Fruit fly (Drosophila melanogaster) whole organism, embryonic: ENCODE data around the gene Kap3.

Experiments
- Abd-B ChIP-seq: fragments of 200-800 bp; sonication (Bioruptor generic); optimal IDR thresholded peaks from 2 replicates; lab custom pipeline; 2018; ENCODE audit warnings: missing biosample characterization, mild to moderate bottlenecking, missing genetic modification characterization, moderate library complexity
- Atf-2 ChIP-seq: fragments of 200-800 bp; sonication (Bioruptor generic); optimal IDR thresholded peaks from 2 replicates; lab custom pipeline; 2016; ENCODE audit warnings: missing biosample characterization, missing genetic modification characterization
- CG10267 ChIP-seq: fragments of 200-800 bp; sonication (Bioruptor generic); optimal IDR thresholded peaks from 2 replicates; lab custom pipeline; 2018; ENCODE audit warnings: missing biosample characterization, mild to moderate bottlenecking, missing genetic modification characterization, moderate library complexity
- CG11695 ChIP-seq: fragments of 200-800 bp; sonication (Bioruptor generic); IDR thresholded peaks from 3 replicates; pipeline ENCODE4 v1.3.6; 2022; ENCODE audit warnings: missing biosample characterization, missing genetic modification characterization
- CG11696 ChIP-seq: fragments of 200-800 bp; sonication (Bioruptor generic); IDR thresholded peaks from 2 replicates; pipeline ENCODE4 v1.3.6; 2022; ENCODE audit warnings: missing biosample characterization, missing genetic modification characterization
- CG12155 ChIP-seq: fragments of 200-800 bp; sonication (Bioruptor generic); optimal IDR thresholded peaks from 3 replicates; lab custom pipeline; 2016; ENCODE audit warnings: missing biosample characterization, missing genetic modification characterization
- CG12391 ChIP-seq: fragments of 200-800 bp; sonication (Bioruptor generic); optimal IDR thresholded peaks from 3 replicates; lab custom pipeline; 2018; ENCODE audit warnings: missing biosample characterization, mild to moderate bottlenecking, missing genetic modification characterization, moderate library complexity
- CG12744 ChIP-seq: fragments of 200-800 bp; sonication (Bioruptor generic); optimal IDR thresholded peaks from 2 replicates; lab custom pipeline; 2016; ENCODE audit warnings: missing biosample characterization, missing genetic modification characterization
- CG13123 ChIP-seq: fragments of 200-800 bp; sonication (Bioruptor generic); optimal IDR thresholded peaks from 2 replicates; lab custom pipeline; 2016; ENCODE audit warnings: missing biosample characterization, missing genetic modification characterization
- CG13296 ChIP-seq: fragments of 200-800 bp; sonication (Bioruptor generic); optimal IDR thresholded peaks from 3 replicates; lab custom pipeline; 2018; ENCODE audit warnings: missing biosample characterization, mild to moderate bottlenecking, missing genetic modification characterization
- CG15073 ChIP-seq: fragments of 200-800 bp; sonication (Bioruptor generic); optimal IDR thresholded peaks from 2 replicates; lab custom pipeline; 2016; ENCODE audit warnings: missing biosample characterization, missing genetic modification characterization
- CG1529 ChIP-seq: fragments of 200-800 bp; sonication (Bioruptor generic); optimal IDR thresholded peaks from 3 replicates; lab custom pipeline; 2018; ENCODE audit warnings: missing biosample characterization, missing genetic modification characterization
- CG15479 ChIP-seq: fragments of 200-800 bp; sonication (Bioruptor generic); optimal IDR thresholded peaks from 3 replicates; lab custom pipeline; 2019; ENCODE audit warnings: missing biosample characterization, mild to moderate bottlenecking, missing genetic modification characterization, moderate library complexity
- CG16815 ChIP-seq: fragments of 200-800 bp; sonication (Bioruptor generic); optimal IDR thresholded peaks from 3 replicates; lab custom pipeline; 2017; ENCODE audit warnings: missing biosample characterization, mild to moderate bottlenecking, missing genetic modification characterization
- CG17361 ChIP-seq: fragments of 200-800 bp; sonication (Bioruptor generic); IDR thresholded peaks from 3 replicates; pipeline ENCODE4 v1.3.6; 2022; ENCODE audit warnings: missing biosample characterization, missing genetic modification characterization
- CG1792 ChIP-seq: fragments of 200-800 bp; sonication (Bioruptor generic); optimal IDR thresholded peaks from 2 replicates; lab custom pipeline; 2016; ENCODE audit warnings: missing biosample characterization, missing genetic modification characterization
- CG2120 ChIP-seq: fragments of 200-800 bp; sonication (Bioruptor generic); optimal IDR thresholded peaks from 3 replicates; lab custom pipeline; 2016; ENCODE audit warnings: missing biosample characterization, missing genetic modification characterization
- CG2875 ChIP-seq: fragments of 200-800 bp; sonication (Bioruptor generic); optimal IDR thresholded peaks from 2 replicates; lab custom pipeline; 2017; ENCODE audit warnings: missing biosample characterization, mild to moderate bottlenecking, missing genetic modification characterization, missing genetic modification reagents
- CG31224 ChIP-seq: fragments of 200-800 bp; sonication (Bioruptor generic); IDR thresholded peaks from 2 replicates; pipeline ENCODE4 v1.3.6; 2022; ENCODE audit warnings: missing biosample characterization, missing genetic modification characterization
- CG31388 ChIP-seq: fragments of 200-800 bp; sonication (Bioruptor generic); optimal IDR thresholded peaks from 2 replicates; lab custom pipeline; 2016; ENCODE audit warnings: missing biosample characterization, missing genetic modification characterization
- CG33557 ChIP-seq: fragments of 200-800 bp; sonication (Bioruptor generic); optimal IDR thresholded peaks from 2 replicates; lab custom pipeline; 2019; ENCODE audit warnings: missing biosample characterization, mild to moderate bottlenecking, missing genetic modification characterization, moderate library complexity
- CG3995 ChIP-seq: fragments of 200-800 bp; sonication (Bioruptor generic); optimal IDR thresholded peaks from 3 replicates; lab custom pipeline; 2016; ENCODE audit warnings: missing biosample characterization, missing genetic modification characterization
- CG4328 ChIP-seq: fragments of 200-800 bp; sonication (Bioruptor generic); optimal IDR thresholded peaks from 3 replicates; lab custom pipeline; 2017; ENCODE audit warnings: missing biosample characterization, missing genetic modification reagents, missing genetic modification characterization
- CG6689 ChIP-seq: fragments of 200-800 bp; sonication (Bioruptor generic); IDR thresholded peaks from 2 replicates; pipeline ENCODE4 v1.3.6; 2022; ENCODE audit warnings: missing biosample characterization, missing genetic modification characterization
- CG7271 ChIP-seq: fragments of 200-800 bp; sonication (Bioruptor generic); optimal IDR thresholded peaks from 2 replicates; lab custom pipeline; 2018; ENCODE audit warnings: missing biosample characterization, mild to moderate bottlenecking, missing genetic modification characterization, moderate library complexity
- CG7786 ChIP-seq: fragments of 200-800 bp; sonication (Bioruptor generic); optimal IDR thresholded peaks from 2 replicates; lab custom pipeline; 2016; ENCODE audit warnings: missing biosample characterization, missing genetic modification characterization
- CkIIα-i1 ChIP-seq: fragments of 200-800 bp; sonication (Bioruptor generic); IDR thresholded peaks from 2 replicates; pipeline ENCODE4 v1.3.6; 2022; ENCODE audit warnings: missing biosample characterization, missing genetic modification characterization
- D19B ChIP-seq: fragments of 200-800 bp; sonication (Bioruptor generic); optimal IDR thresholded peaks from 2 replicates; lab custom pipeline; 2017; ENCODE audit warnings: missing biosample characterization, mild to moderate bottlenecking, missing genetic modification characterization
- Hand ChIP-seq: fragments of 200-800 bp; sonication (Bioruptor generic); optimal IDR thresholded peaks from 2 replicates; lab custom pipeline; 2017; ENCODE audit warnings: mild to moderate bottlenecking, missing biosample characterization, missing genetic modification reagents, missing genetic modification characterization
- HmgZ ChIP-seq: fragments of 200-800 bp; sonication (Bioruptor generic); optimal IDR thresholded peaks from 2 replicates; lab custom pipeline; 2018; ENCODE audit warnings: missing biosample characterization, mild to moderate bottlenecking, missing genetic modification characterization
- Jarid2 ChIP-seq: fragments of 200-800 bp; sonication (Bioruptor generic); optimal IDR thresholded peaks from 3 replicates; lab custom pipeline; 2017; ENCODE audit warnings: mild to moderate bottlenecking, missing biosample characterization, missing genetic modification reagents, missing genetic modification characterization
- Meics ChIP-seq: fragments of 200-800 bp; sonication (Bioruptor generic); optimal IDR thresholded peaks from 2 replicates; lab custom pipeline; 2017; ENCODE audit warnings: missing biosample characterization, mild to moderate bottlenecking, missing genetic modification characterization
- Nf-YB ChIP-seq: fragments of 200-800 bp; sonication (Bioruptor generic); optimal IDR thresholded peaks from 3 replicates; lab custom pipeline; 2019; ENCODE audit warnings: missing biosample characterization, mild to moderate bottlenecking, missing genetic modification characterization, moderate library complexity
- Nf-YC ChIP-seq: fragments of 200-800 bp; optimal IDR thresholded peaks from 3 replicates; lab custom pipeline; 2019; ENCODE audit warnings: missing biosample characterization, mild to moderate bottlenecking, missing genetic modification characterization, moderate library complexity
- Rfx ChIP-seq: fragments of 200-800 bp; sonication (Bioruptor generic); IDR thresholded peaks from 2 replicates; pipeline ENCODE4 v1.3.6; 2022; ENCODE audit warnings: missing biosample characterization, missing genetic modification characterization
- dati ChIP-seq: fragments of 200-800 bp; sonication (Bioruptor generic); IDR thresholded peaks from 2 replicates; pipeline ENCODE4 v1.3.6; 2022; ENCODE audit warnings: missing biosample characterization, missing genetic modification characterization
- ewg ChIP-seq: fragments of 200-800 bp; sonication (Bioruptor generic); optimal IDR thresholded peaks from 3 replicates; lab custom pipeline; 2017; ENCODE audit warnings: mild to moderate bottlenecking, missing biosample characterization, missing genetic modification reagents, missing genetic modification characterization
- ftz-f1 ChIP-seq: fragments of 200-800 bp; sonication (Bioruptor generic); optimal IDR thresholded peaks from 2 replicates; lab custom pipeline; 2016; ENCODE audit warnings: missing biosample characterization, missing genetic modification characterization
- gcm2 ChIP-seq: fragments of 200-800 bp; sonication (Bioruptor generic); optimal IDR thresholded peaks from 2 replicates; lab custom pipeline; 2016; ENCODE audit warnings: missing biosample characterization, missing genetic modification characterization
- gsb ChIP-seq: fragments of 200-800 bp; sonication (Bioruptor generic); IDR thresholded peaks from 2 replicates; pipeline ENCODE4 v1.3.6; 2022; ENCODE audit warnings: missing biosample characterization, missing genetic modification characterization
- ind ChIP-seq: fragments of 200-800 bp; sonication (Bioruptor generic); optimal IDR thresholded peaks from 3 replicates; lab custom pipeline; 2016; ENCODE audit warnings: missing biosample characterization, missing genetic modification characterization
- kay ChIP-seq: fragments of 200-800 bp; sonication (Bioruptor generic); optimal IDR thresholded peaks from 2 replicates; lab custom pipeline; 2016; ENCODE audit warnings: missing biosample characterization, missing genetic modification characterization
- lab ChIP-seq: fragments of 200-800 bp; sonication (Bioruptor generic); optimal IDR thresholded peaks from 3 replicates; lab custom pipeline; 2017; ENCODE audit warnings: missing biosample characterization, missing genetic modification characterization, mild to moderate bottlenecking, moderate library complexity, missing genetic modification reagents
- odd ChIP-seq: fragments of 200-800 bp; sonication (Bioruptor generic); optimal IDR thresholded peaks from 2 replicates; lab custom pipeline; 2017; ENCODE audit warnings: missing biosample characterization, mild to moderate bottlenecking, missing genetic modification characterization
- onecut ChIP-seq: fragments of 200-800 bp; sonication (Bioruptor generic); IDR thresholded peaks from 2 replicates; pipeline ENCODE4 v1.3.6; 2022; ENCODE audit warnings: missing biosample characterization, missing genetic modification characterization
- pho ChIP-seq: fragments of 200-800 bp; sonication (Bioruptor generic); optimal IDR thresholded peaks from 2 replicates; lab custom pipeline; 2016; ENCODE audit warnings: missing biosample characterization, missing genetic modification characterization
- phol ChIP-seq: fragments of 200-800 bp; sonication (Bioruptor generic); optimal IDR thresholded peaks from 3 replicates; lab custom pipeline; 2018; ENCODE audit warnings: missing biosample characterization, mild to moderate bottlenecking, missing genetic modification characterization, moderate library complexity
- pzg ChIP-seq: fragments of 200-800 bp; sonication (Bioruptor generic); optimal IDR thresholded peaks from 3 replicates; lab custom pipeline; 2018; ENCODE audit warnings: missing biosample characterization, mild to moderate bottlenecking, missing genetic modification characterization, moderate library complexity
- trem ChIP-seq: fragments of 200-800 bp; optimal IDR thresholded peaks from 3 replicates; lab custom pipeline; 2019; ENCODE audit warnings: missing biosample characterization, mild to moderate bottlenecking, missing genetic modification characterization, moderate library complexity
- zfh1 ChIP-seq: fragments of 200-800 bp; sonication (Bioruptor generic); IDR thresholded peaks from 3 replicates; pipeline ENCODE4 v1.3.6; 2022; ENCODE audit warnings: missing biosample characterization, missing genetic modification characterization

Kap3 gene

dm6 chrX:11326213-11326731 is 13.6 kb downstream of the Kap3 start (continued):
- TF ChIP-seq pzg (GFP tag; lab: Kevin White, UChicago) (no peak), ftz-f1 (GFP tag; lab: Kevin White, UChicago) (peak; percentile 86), CG6689 (GFP tag; lab: Robert Waterston, UW) (peak; percentile 46), CG13296 (GFP tag; lab: Kevin White, UChicago) (peak; percentile 64), CG7786 (GFP tag; lab: Kevin White, UChicago) (peak; percentile 52), CG3995 (GFP tag; lab: Kevin White, UChicago) (no peak), CG31224 (GFP tag; lab: Robert Waterston, UW) (no peak), CG1529 (GFP tag; lab: Kevin White, UChicago) (peak; percentile 57), CG12744 (GFP tag; lab: Kevin White, UChicago) (peak; percentile 30), CG11695 (peak; percentile 82), CG1792 (GFP tag; lab: Kevin White, UChicago) (peak; percentile 28), CG2875 (GFP tag; lab: Kevin White, UChicago) (peak; percentile 17), phol (peak; percentile 74), CG11696 (GFP tag; lab: Robert Waterston, UW) (peak; percentile 89), gcm2 (GFP tag; lab: Kevin White, UChicago) (peak; percentile 60), ewg (GFP tag; lab: Kevin White, UChicago) (peak; percentile 62), gsb (GFP tag; lab: Robert Waterston, UW) (peak; percentile 40; the same call in 1 of the 2 replicates), Nf-YC (tag; lab: Kevin White, UChicago) (peak; percentile 37), CG17361 (GFP tag; lab: Robert Waterston, UW) (peak; percentile 79), HmgZ (tag; lab: Kevin White, UChicago) (peak; percentile 54), CG15479 (no peak), CG4328 (peak; percentile 51), Atf-2 (GFP tag; lab: Kevin White, UChicago) (peak; percentile 24), Rfx (GFP tag; lab: Robert Waterston, UW) (0 out of 2 replicates have a peak, but pooled peaks have one; percentile 62), D19B (GFP tag; lab: Kevin White, UChicago) (peak; percentile 33), Jarid2 (GFP tag; lab: Kevin White, UChicago) (no peak), odd (GFP tag; lab: Kevin White, UChicago) (peak; percentile 54), kay (peak; percentile 78), lab (GFP tag; lab: Kevin White, UChicago) (peak; percentile 85), dati (GFP tag; lab: Robert Waterston, UW) (0 out of 2 replicates have a peak, but pooled peaks have one; percentile 28), Nf-YB (GFP tag; lab: Kevin White, UChicago) (peak; percentile 7), CG12391 (tag; lab: Kevin White, UChicago) (peak; percentile 63), CG13123 (GFP tag; lab: Kevin White, UChicago) (no peak), Abd-B (GFP tag; lab: Kevin White, UChicago) (peak; percentile 59), zfh1 (GFP tag; lab: Robert Waterston, UW) (peak; percentile 36; the same call in 2 of the 3 replicates), Meics (GFP tag; lab: Kevin White, UChicago) (peak; percentile 71), CG15073 (GFP tag; lab: Kevin White, UChicago) (no peak), pho (GFP tag; lab: Kevin White, UChicago) (peak; percentile 61), CG2120 (GFP tag; lab: Kevin White, UChicago) (peak; percentile 78), Hand (GFP tag; lab: Kevin White, UChicago) (peak; percentile 35), CkIIα-i1 (GFP tag; lab: Robert Waterston, UW) (no peak), CG10267 (tag; lab: Kevin White, UChicago) (peak; percentile 32), ind (GFP tag; lab: Kevin White, UChicago) (peak; percentile 58), CG16815 (GFP tag; lab: Kevin White, UChicago) (peak; percentile 22), CG12155 (GFP tag; lab: Kevin White, UChicago) (peak; percentile 66), CG33557 (no peak), trem (tag; lab: Kevin White, UChicago) (peak; percentile 24), onecut (GFP tag; lab: Robert Waterston, UW) (peak; percentile 41; the same call in 1 of the 2 replicates), CG7271 (tag; lab: Kevin White, UChicago) (no peak), CG31388 (no peak)
